Worm (Caenorhabditis elegans) whole organism, L2 larva: ENCODE data around the gene chca-1.

Source experiments
- C34F6.9 ChIP-seq: fragments of 150-350 bp; optimal IDR thresholded peaks from 2 replicates; lab custom pipeline; 2014; ENCODE audit warnings: missing biosample characterization, missing genetic modification characterization
- F13H6.1 ChIP-seq: sonication (generic microtip); optimal IDR thresholded peaks from 2 replicates; lab custom pipeline; 2016; ENCODE audit warnings: missing genetic modification characterization, missing compliant biosample characterization
- R02D3.7 ChIP-seq: fragments of 150-350 bp; optimal IDR thresholded peaks from 2 replicates; lab custom pipeline; 2014; ENCODE audit warnings: missing biosample characterization, missing genetic modification characterization
- Y55F3AM.14 ChIP-seq: fragments of 200-800 bp; sonication (Bioruptor generic); optimal IDR thresholded peaks from 2 replicates; lab custom pipeline; 2018; ENCODE audit warnings: mild to moderate bottlenecking, missing genetic modification characterization, missing compliant biosample characterization
- ZK546.5 ChIP-seq: sonication (generic microtip); optimal IDR thresholded peaks from 2 replicates; lab custom pipeline; 2017; ENCODE audit warnings: missing biosample characterization, missing genetic modification characterization
- aly-2 ChIP-seq: fragments of 150-350 bp; optimal IDR thresholded peaks from 2 replicates; lab custom pipeline; 2014; ENCODE audit warnings: missing biosample characterization, missing genetic modification characterization
- ama-1 ChIP-seq: fragments of 150-350 bp; optimal IDR thresholded peaks from 2 replicates; lab custom pipeline; 2018; ENCODE audit warnings: inconsistent platforms
- ceh-16 ChIP-seq: fragments of 150-350 bp; optimal IDR thresholded peaks from 2 replicates; lab custom pipeline; 2014; ENCODE audit warnings: missing biosample characterization, missing genetic modification characterization
- ceh-82 ChIP-seq: fragments of 150-350 bp; optimal IDR thresholded peaks from 2 replicates; lab custom pipeline; 2014; ENCODE audit warnings: missing biosample characterization, missing genetic modification characterization
- crh-2 ChIP-seq: sonication (generic microtip); optimal IDR thresholded peaks from 2 replicates; lab custom pipeline; 2017; ENCODE audit warnings: missing biosample characterization, missing genetic modification characterization
- dmd-4 ChIP-seq: sonication (generic microtip); optimal IDR thresholded peaks from 2 replicates; lab custom pipeline; 2017; ENCODE audit warnings: missing biosample characterization, missing genetic modification characterization
- egl-27 ChIP-seq: sonication (generic microtip); optimal IDR thresholded peaks from 3 replicates; lab custom pipeline; 2017; ENCODE audit warnings: missing biosample characterization, missing genetic modification reagents, missing genetic modification characterization
- elt-1 ChIP-seq: fragments of 150-350 bp; optimal IDR thresholded peaks from 2 replicates; lab custom pipeline; 2014; ENCODE audit warnings: missing biosample characterization, missing genetic modification characterization
- elt-3 ChIP-seq: sonication (generic microtip); optimal IDR thresholded peaks from 2 replicates; lab custom pipeline; 2017; ENCODE audit warnings: missing biosample characterization, missing genetic modification characterization
- fos-1 ChIP-seq: fragments of 150-350 bp; optimal IDR thresholded peaks from 2 replicates; lab custom pipeline; 2014; ENCODE audit warnings: missing biosample characterization, missing genetic modification characterization
- gmeb-1 ChIP-seq: fragments of 150-350 bp; optimal IDR thresholded peaks from 2 replicates; lab custom pipeline; 2014; ENCODE audit warnings: missing biosample characterization, missing genetic modification characterization
- lin-13 ChIP-seq: fragments of 150-350 bp; optimal IDR thresholded peaks from 2 replicates; lab custom pipeline; 2014; ENCODE audit warnings: missing biosample characterization, missing genetic modification reagents, missing genetic modification characterization
- lin-39 ChIP-seq: fragments of 150-350 bp; optimal IDR thresholded peaks from 2 replicates; lab custom pipeline; 2014; ENCODE audit warnings: missing biosample characterization, missing genetic modification reagents, missing genetic modification characterization
- lsy-2 ChIP-seq, 2 experiments: fragments of 150-350 bp in 1 of 2; sonication (generic microtip) in 1 of 2; optimal IDR thresholded peaks; 2 replicates each; lab custom pipeline; 2014 to 2017; ENCODE audit warnings: missing biosample characterization in 2 of 2, missing genetic modification characterization in 2 of 2
- mab-5 ChIP-seq: fragments of 150-350 bp; optimal IDR thresholded peaks from 2 replicates; lab custom pipeline; 2014; ENCODE audit warnings: missing biosample characterization, missing genetic modification characterization
- mdl-1 ChIP-seq, 2 experiments: fragments of 150-350 bp in 1 of 2; sonication (generic microtip) in 1 of 2; optimal IDR thresholded peaks; 2 replicates each; lab custom pipeline; 2017; ENCODE audit warnings: missing biosample characterization in 2 of 2, missing genetic modification characterization in 2 of 2
- nhr-11 ChIP-seq: fragments of 150-350 bp; optimal IDR thresholded peaks from 2 replicates; lab custom pipeline; 2014; ENCODE audit warnings: missing biosample characterization, missing genetic modification characterization
- nhr-12 ChIP-seq: fragments of 150-350 bp; optimal IDR thresholded peaks from 2 replicates; lab custom pipeline; 2014; ENCODE audit warnings: missing biosample characterization, missing genetic modification characterization
- nhr-129 ChIP-seq: fragments of 150-350 bp; optimal IDR thresholded peaks from 2 replicates; lab custom pipeline; 2014; ENCODE audit warnings: missing biosample characterization, missing genetic modification characterization
- nhr-23 ChIP-seq: fragments of 150-350 bp; optimal IDR thresholded peaks from 2 replicates; lab custom pipeline; 2014; ENCODE audit warnings: missing biosample characterization, missing genetic modification reagents, missing genetic modification characterization
- nhr-237 ChIP-seq: fragments of 150-350 bp; optimal IDR thresholded peaks from 2 replicates; lab custom pipeline; 2014; ENCODE audit warnings: missing biosample characterization, missing genetic modification characterization
- nhr-6 ChIP-seq: fragments of 150-350 bp; optimal IDR thresholded peaks from 2 replicates; lab custom pipeline; 2014; ENCODE audit warnings: missing biosample characterization, missing genetic modification characterization
- nhr-77 ChIP-seq: fragments of 150-350 bp; optimal IDR thresholded peaks from 2 replicates; lab custom pipeline; 2014; ENCODE audit warnings: missing biosample characterization, missing genetic modification characterization
- sem-4 ChIP-seq: fragments of 150-350 bp; optimal IDR thresholded peaks from 2 replicates; lab custom pipeline; 2014; ENCODE audit warnings: missing biosample characterization, missing genetic modification reagents, missing genetic modification characterization
- skn-1 ChIP-seq: sonication (generic microtip); optimal IDR thresholded peaks from 2 replicates; lab custom pipeline; 2017; ENCODE audit warnings: missing biosample characterization, missing genetic modification characterization
- sma-3 ChIP-seq: sonication (generic microtip); optimal IDR thresholded peaks from 2 replicates; lab custom pipeline; 2016; ENCODE audit warnings: missing genetic modification reagents, missing genetic modification characterization, missing compliant biosample characterization
- sma-9 ChIP-seq, 2 experiments: fragments of 150-350 bp in 1 of 2; sonication (generic microtip) in 1 of 2; optimal IDR thresholded peaks; 2 replicates each; lab custom pipeline; 2014 to 2016; ENCODE audit warnings: missing genetic modification characterization in 2 of 2, mild to moderate bottlenecking in 1 of 2, missing biosample characterization in 1 of 2, missing compliant biosample characterization in 1 of 2, missing genetic modification reagents in 1 of 2, moderate library complexity in 1 of 2
- snpc-4 ChIP-seq: fragments of 150-350 bp; optimal IDR thresholded peaks from 2 replicates; lab custom pipeline; 2014; ENCODE audit warnings: missing biosample characterization, missing genetic modification characterization
- unc-39 ChIP-seq: fragments of 150-350 bp; optimal IDR thresholded peaks from 2 replicates; lab custom pipeline; 2014; ENCODE audit warnings: missing biosample characterization, missing genetic modification characterization
- unc-55 ChIP-seq: fragments of 150-350 bp; sonication (generic microtip); optimal IDR thresholded peaks from 3 replicates; lab custom pipeline; 2014; ENCODE audit warnings: missing biosample characterization, missing genetic modification reagents, missing genetic modification characterization
- unc-62 ChIP-seq: fragments of 150-350 bp; optimal IDR thresholded peaks from 2 replicates; lab custom pipeline; 2014; ENCODE audit warnings: missing biosample characterization, missing genetic modification reagents, missing genetic modification characterization
- zag-1 ChIP-seq: fragments of 150-350 bp; optimal IDR thresholded peaks from 2 replicates; lab custom pipeline; 2014; ENCODE audit warnings: missing biosample characterization, missing genetic modification characterization
- ztf-11 ChIP-seq: sonication (generic microtip); optimal IDR thresholded peaks from 2 replicates; lab custom pipeline; 2017; ENCODE audit warnings: missing biosample characterization, missing genetic modification characterization
- ztf-4 ChIP-seq: fragments of 150-350 bp; optimal IDR thresholded peaks from 2 replicates; lab custom pipeline; 2014; ENCODE audit warnings: missing biosample characterization, missing genetic modification characterization

The chca-1 gene

DNA sequence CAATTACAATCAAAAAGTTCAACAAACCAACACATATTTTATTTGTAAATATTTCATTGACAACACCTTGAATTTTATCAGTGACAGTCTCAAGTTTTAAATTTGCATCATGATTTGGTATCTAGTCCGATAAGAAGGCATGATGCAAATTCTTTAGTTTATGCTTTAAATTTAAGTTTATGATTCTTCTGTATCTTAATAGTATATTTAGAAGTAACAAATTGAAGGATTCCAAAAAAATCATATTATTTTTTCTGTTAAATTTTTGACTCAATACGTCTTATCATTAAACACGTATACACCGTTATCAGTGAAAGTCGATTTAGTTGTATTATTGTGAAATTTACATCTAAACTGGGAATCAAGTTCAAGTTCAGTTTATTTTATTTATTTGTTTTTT, at the start of gene chca-1:
TSS of gene chca-1 (plus strand) at position 161 of the 400 bp plus-strand sequence.
- TF ChIP-seq ceh-82 (tag; lab: Kevin White, UChicago) (no peak), ZK546.5 (tag; lab: Kevin White, UChicago) (no peak), Y55F3AM.14 (GFP tag; lab: Kevin White, UChicago) (no peak), elt-3 (no peak), sma-9 (GFP tag; optimal IDR thresholded peaks at IDR 0.05; lab: Kevin White, UChicago) (peak; percentile 34), sma-9 (tag; optimal IDR thresholded peaks at IDR 0.05; lab: Kevin White, UChicago) (no peak), R02D3.7 (no peak), ztf-4 (tag; lab: Kevin White, UChicago) (no peak), nhr-129 (peak; percentile 75), mab-5 (tag; lab: Kevin White, UChicago) (no peak), nhr-11 (tag; lab: Kevin White, UChicago) (no peak), nhr-12 (tag; lab: Kevin White, UChicago) (no peak), egl-27 (no peak), nhr-237 (tag; lab: Kevin White, UChicago) (no peak), gmeb-1 (tag; lab: Kevin White, UChicago) (no peak), nhr-77 (tag; lab: Kevin White, UChicago) (no peak), unc-62 (GFP tag; lab: Kevin White, UChicago) (no peak), crh-2 (tag; lab: Kevin White, UChicago) (peak; percentile 79), lin-39 (tag; lab: Kevin White, UChicago) (no peak), nhr-6 (tag; lab: Kevin White, UChicago) (no peak), dmd-4 (tag; lab: Kevin White, UChicago) (no peak), fos-1 (tag; lab: Kevin White, UChicago) (peak; percentile 93), elt-1 (no peak), aly-2 (tag; lab: Kevin White, UChicago) (no peak), nhr-23 (no peak), ztf-11 (tag; lab: Kevin White, UChicago) (no peak), lin-13 (GFP tag; lab: Kevin White, UChicago) (no peak), unc-55 (GFP tag; lab: Kevin White, UChicago) (no peak), lsy-2 (tag; optimal IDR thresholded peaks at IDR 0.05; lab: Kevin White, UChicago) (peak in 1 of 2 experiments; percentile 53), zag-1 (no peak), sma-3 (GFP tag; lab: Kevin White, UChicago) (no peak), ama-1 (lab: Kevin White, UChicago) (no peak), snpc-4 (tag; lab: Kevin White, UChicago) (no peak), C34F6.9 (no peak), unc-39 (tag; lab: Kevin White, UChicago) (no peak), skn-1 (no peak), mdl-1 (tag; optimal IDR thresholded peaks at IDR 0.05; lab: Kevin White, UChicago) (no peak)

DNA sequence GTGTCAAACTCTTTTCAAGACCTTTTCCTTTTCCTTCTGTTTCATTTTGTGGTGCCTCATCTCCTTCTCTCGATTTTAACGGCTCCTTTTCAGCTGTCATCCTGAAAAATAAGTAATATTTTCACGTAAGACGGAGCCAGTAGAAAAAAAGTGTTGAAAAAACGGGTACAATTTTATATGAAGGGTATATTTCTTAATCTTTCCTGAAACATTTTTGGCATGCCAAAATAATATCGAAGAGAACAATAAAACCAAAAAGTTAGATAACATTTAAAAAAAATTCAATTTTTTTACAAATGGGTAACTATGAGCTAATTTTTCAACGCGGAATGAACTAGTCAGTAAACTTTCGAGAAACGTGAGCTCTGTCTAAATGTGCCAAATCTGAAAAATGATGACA, 49.6 kb upstream of the chca-1 start, which contains the start of gene aat-1:
TSS of gene aat-1 (minus strand) at position 101 of the 400 bp plus-strand sequence.
- TF ChIP-seq unc-39 (tag; lab: Kevin White, UChicago) (no peak), nhr-11 (tag; lab: Kevin White, UChicago) (no peak), nhr-77 (tag; lab: Kevin White, UChicago) (no peak), ceh-16 (tag; lab: Kevin White, UChicago) (no peak), dmd-4 (tag; lab: Kevin White, UChicago) (no peak), ztf-11 (tag; lab: Kevin White, UChicago) (no peak), ZK546.5 (tag; lab: Kevin White, UChicago) (no peak), sem-4 (tag; lab: Kevin White, UChicago) (no peak), nhr-23 (no peak), lsy-2 (tag; optimal IDR thresholded peaks at IDR 0.05; lab: Kevin White, UChicago) (no peak), unc-55 (GFP tag; lab: Kevin White, UChicago) (no peak), sma-3 (GFP tag; lab: Kevin White, UChicago) (no peak), zag-1 (no peak), mab-5 (tag; lab: Kevin White, UChicago) (no peak), nhr-6 (tag; lab: Kevin White, UChicago) (no peak), egl-27 (no peak), F13H6.1 (no peak), ama-1 (lab: Kevin White, UChicago) (no peak)

DNA sequence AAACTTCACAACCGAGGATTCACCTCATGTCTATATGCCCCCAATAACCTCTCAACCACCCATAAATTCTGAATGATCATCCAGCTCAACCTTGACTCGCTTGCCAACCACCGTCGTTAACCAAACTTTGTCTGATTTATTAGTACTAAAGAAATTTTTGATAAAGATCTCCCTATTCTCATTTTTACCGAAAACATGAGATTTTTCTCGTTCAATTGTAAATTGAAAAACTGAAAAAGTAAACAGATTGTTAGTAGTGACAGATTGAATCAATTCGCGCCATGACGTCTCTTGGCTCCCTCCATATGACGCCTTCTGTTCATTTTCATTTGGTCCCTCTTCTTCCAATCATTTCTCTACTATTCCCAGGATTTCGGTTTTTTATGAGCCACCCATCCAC, 43.2 kb upstream of the chca-1 start:
- no peak for TF ChIP-seq ama-1 (lab: Kevin White, UChicago)
- no peak for TF ChIP-seq nhr-77 (tag; lab: Kevin White, UChicago)
- no peak for TF ChIP-seq lin-39 (tag; lab: Kevin White, UChicago)
- no peak for TF ChIP-seq mdl-1 (tag; optimal IDR thresholded peaks at IDR 0.05; lab: Kevin White, UChicago)
- peak; percentile 39 for TF ChIP-seq ceh-16 (tag; lab: Kevin White, UChicago)
- no peak for TF ChIP-seq F13H6.1
